Worm (Caenorhabditis elegans) whole organism, L3 larva: ENCODE results near the gene F07H5.10.
A peak's percentile ranks its signal among the peaks of the same experiment; 100 is the strongest.

ENCODE experiments used
- R02D3.7 ChIP-seq: fragments of 150-350 bp; optimal IDR thresholded peaks from 2 replicates; lab custom pipeline; 2014; ENCODE audit warnings: missing biosample characterization, missing genetic modification characterization
- aly-2 ChIP-seq: fragments of 150-350 bp; optimal IDR thresholded peaks from 2 replicates; lab custom pipeline; 2014; ENCODE audit warnings: missing biosample characterization, missing genetic modification characterization
- elt-1 ChIP-seq: fragments of 150-350 bp; optimal IDR thresholded peaks from 2 replicates; lab custom pipeline; 2014; ENCODE audit warnings: missing biosample characterization, missing genetic modification characterization
- lin-39 ChIP-seq: fragments of 150-350 bp; optimal IDR thresholded peaks from 2 replicates; lab custom pipeline; 2018; ENCODE audit warnings: missing biosample characterization, missing genetic modification reagents, missing genetic modification characterization
- nhr-11 ChIP-seq: fragments of 150-350 bp; optimal IDR thresholded peaks from 2 replicates; lab custom pipeline; 2014; ENCODE audit warnings: missing biosample characterization, missing genetic modification characterization
- nhr-77 ChIP-seq: fragments of 150-350 bp; optimal IDR thresholded peaks from 2 replicates; lab custom pipeline; 2014; ENCODE audit warnings: missing biosample characterization, missing genetic modification characterization
- pha-4 ChIP-seq: fragments of 150-350 bp; optimal IDR thresholded peaks from 2 replicates; lab custom pipeline; 2014; ENCODE audit warnings: missing biosample characterization, missing genetic modification reagents, missing genetic modification characterization
- tbx-2 ChIP-seq: sonication (generic microtip); optimal IDR thresholded peaks from 2 replicates; lab custom pipeline; 2016; ENCODE audit warnings: mild to moderate bottlenecking, missing genetic modification characterization, missing compliant biosample characterization

DNA sequence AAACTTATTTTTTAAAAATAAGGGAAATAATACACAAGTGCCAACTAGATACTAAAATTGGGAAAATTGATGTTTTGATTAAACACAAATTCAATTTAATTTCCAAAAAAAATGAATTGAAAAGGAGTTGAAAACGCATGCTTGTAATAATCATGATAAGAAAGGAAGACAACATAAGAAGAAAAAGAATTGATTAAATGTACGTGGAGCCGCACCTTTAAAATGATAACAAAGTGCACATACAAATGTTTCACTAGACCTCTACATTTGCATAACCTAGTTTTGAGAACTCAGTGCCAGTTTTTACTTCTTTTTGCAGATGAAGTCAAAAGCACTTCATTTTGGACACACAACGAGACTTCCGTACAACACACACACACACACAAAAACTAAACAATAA lies 46.6 kb downstream of the F07H5.10 start:
- TF ChIP-seq tbx-2 (tag; lab: Kevin White, UChicago) (no peak), nhr-11 (tag; lab: Kevin White, UChicago) (no peak), pha-4 (peak; percentile 20), R02D3.7 (tag; lab: Kevin White, UChicago) (no peak), aly-2 (tag; lab: Kevin White, UChicago) (no peak), nhr-77 (tag; lab: Kevin White, UChicago) (no peak), lin-39 (no peak), elt-1 (tag; lab: Kevin White, UChicago) (no peak)
